Worm (Caenorhabditis elegans) whole organism, L4 larva: ENCODE data around the gene R03D7.15.

Source experiments
- ceh-44 ChIP-seq: fragments of 200-800 bp; sonication (Bioruptor generic); IDR thresholded peaks from 2 replicates; pipeline ENCODE4 v1.3.6; 2022; ENCODE audit warnings: missing genetic modification reagents, missing genetic modification characterization, missing compliant biosample characterization
- dve-1 ChIP-seq: sonication (generic microtip); optimal IDR thresholded peaks from 2 replicates; lab custom pipeline; 2017; ENCODE audit warnings: antibody characterized with exemption, mild to moderate bottlenecking, missing genetic modification characterization, missing compliant biosample characterization; ENCODE audit not compliant: insufficient read depth
- mep-1 ChIP-seq: fragments of 150-350 bp; sonication (generic microtip); optimal IDR thresholded peaks from 3 replicates; lab custom pipeline; 2014; ENCODE audit warnings: missing biosample characterization, missing genetic modification characterization
- nhr-28 ChIP-seq: fragments of 150-350 bp; optimal IDR thresholded peaks from 2 replicates; lab custom pipeline; 2014; ENCODE audit warnings: missing biosample characterization, missing genetic modification characterization
- tra-1 ChIP-seq: fragments of 200-800 bp; sonication (Bioruptor generic); IDR thresholded peaks from 2 replicates; pipeline ENCODE4 v1.3.6; 2022; ENCODE audit warnings: missing genetic modification reagents, missing genetic modification characterization, missing compliant biosample characterization
- unc-130 ChIP-seq: sonication (generic microtip); optimal IDR thresholded peaks from 2 replicates; lab custom pipeline; 2016; ENCODE audit warnings: missing genetic modification reagents, missing genetic modification characterization, missing compliant biosample characterization

DNA sequence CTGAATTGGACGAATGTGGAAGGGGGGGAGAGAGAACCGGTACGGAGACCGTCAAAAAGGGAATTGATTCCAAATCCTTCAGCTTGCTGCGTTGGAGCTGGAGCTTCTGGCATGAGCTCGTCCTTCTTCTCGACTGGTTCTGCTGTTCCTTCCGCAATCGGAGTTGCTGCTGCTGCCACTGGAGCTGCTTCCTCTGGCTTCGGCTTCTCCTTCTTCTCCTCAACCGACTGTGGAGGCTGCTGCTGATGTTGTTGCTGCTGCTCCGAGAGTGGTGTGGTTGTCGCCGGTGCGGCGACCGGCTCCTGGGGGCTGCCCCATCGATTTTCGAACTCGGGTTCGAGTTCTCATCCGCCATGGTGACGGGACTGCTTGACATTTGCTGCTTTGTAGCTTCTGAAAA is 7.2 kb upstream of the R03D7.15 start, which contains the start of gene R03D7.2:
- TF ChIP-seq tra-1 (GFP tag; lab: Robert Waterston, UW): no peak
- TF ChIP-seq dve-1 (tag; lab: Kevin White, UChicago): no peak
- no peak for TF ChIP-seq unc-130 (GFP tag; lab: Kevin White, UChicago)
- TF ChIP-seq nhr-28 (tag; lab: Kevin White, UChicago): no peak
- TF ChIP-seq ceh-44 (GFP tag; lab: Robert Waterston, UW): no peak
- no peak for TF ChIP-seq mep-1
